Fruit fly (Drosophila melanogaster) whole organism, adult: Measurements from ENCODE around the gene Tim17a2.

Source experiments
- CG11617 ChIP-seq: fragments of 200-800 bp; sonication (Bioruptor generic); optimal IDR thresholded peaks from 2 replicates; lab custom pipeline; 2017; ENCODE audit warnings: mild to moderate bottlenecking, missing biosample characterization, missing genetic modification reagents, missing genetic modification characterization
- CG12768 ChIP-seq: fragments of 200-800 bp; sonication (Bioruptor generic); optimal IDR thresholded peaks from 2 replicates; lab custom pipeline; 2017; ENCODE audit warnings: missing biosample characterization, missing genetic modification characterization, mild to moderate bottlenecking, moderate library complexity, missing genetic modification reagents
- CG14711 ChIP-seq: fragments of 200-800 bp; sonication (Bioruptor generic); optimal IDR thresholded peaks from 2 replicates; lab custom pipeline; 2018; ENCODE audit warnings: missing biosample characterization, mild to moderate bottlenecking, missing genetic modification characterization, moderate library complexity
- CG1620 ChIP-seq: fragments of 200-800 bp; sonication (Bioruptor generic); optimal IDR thresholded peaks from 2 replicates; lab custom pipeline; 2016; ENCODE audit warnings: missing biosample characterization, missing genetic modification characterization
- CG33017 ChIP-seq: fragments of 200-800 bp; sonication (Bioruptor generic); optimal IDR thresholded peaks from 2 replicates; lab custom pipeline; 2018; ENCODE audit warnings: missing biosample characterization, mild to moderate bottlenecking, missing genetic modification characterization, moderate library complexity
- CG5204 ChIP-seq: fragments of 200-800 bp; sonication (Bioruptor generic); optimal IDR thresholded peaks from 2 replicates; lab custom pipeline; 2016; ENCODE audit warnings: missing biosample characterization, missing genetic modification characterization
- CG7045 ChIP-seq: fragments of 200-800 bp; sonication (Bioruptor generic); optimal IDR thresholded peaks from 2 replicates; lab custom pipeline; 2017; ENCODE audit warnings: missing biosample characterization, mild to moderate bottlenecking, missing genetic modification characterization
- CG7101 ChIP-seq: fragments of 200-800 bp; sonication (Bioruptor generic); optimal IDR thresholded peaks from 2 replicates; lab custom pipeline; 2018; ENCODE audit warnings: missing biosample characterization, mild to moderate bottlenecking, missing genetic modification characterization, moderate library complexity
- Clk ChIP-seq: fragments of 200-800 bp; sonication (Bioruptor generic); optimal IDR thresholded peaks from 2 replicates; lab custom pipeline; 2017; ENCODE audit warnings: missing biosample characterization, missing genetic modification characterization
- Crg-1 ChIP-seq: fragments of 200-800 bp; sonication (Bioruptor generic); optimal IDR thresholded peaks from 2 replicates; lab custom pipeline; 2016; ENCODE audit warnings: missing biosample characterization, missing genetic modification characterization
- Hr96 ChIP-seq: fragments of 200-800 bp; sonication (Bioruptor generic); optimal IDR thresholded peaks from 2 replicates; lab custom pipeline; 2016; ENCODE audit warnings: missing biosample characterization, missing genetic modification characterization
- Mnt ChIP-seq: fragments of 200-800 bp; sonication (Bioruptor generic); optimal IDR thresholded peaks from 2 replicates; lab custom pipeline; 2016; ENCODE audit warnings: missing biosample characterization, mild to moderate bottlenecking, missing genetic modification characterization
- bab1 ChIP-seq: fragments of 200-800 bp; sonication (Bioruptor generic); optimal IDR thresholded peaks from 3 replicates; lab custom pipeline; 2019; ENCODE audit warnings: missing biosample characterization, mild to moderate bottlenecking, missing genetic modification characterization, moderate library complexity
- cic ChIP-seq: fragments of 200-800 bp; sonication (Bioruptor generic); optimal IDR thresholded peaks from 2 replicates; lab custom pipeline; 2017; ENCODE audit warnings: missing biosample characterization, mild to moderate bottlenecking, missing genetic modification characterization, moderate library complexity
- cnc ChIP-seq, 2 experiments: fragments of >200 bp; optimal IDR thresholded peaks; 2 replicates each; lab custom pipeline; 2017
- kay ChIP-seq: fragments of 200-800 bp; sonication (Bioruptor generic); peaks from one replicate; lab custom pipeline; 2016; ENCODE audit warnings: missing biosample characterization, missing genetic modification characterization, borderline replicate concordance
- ovo ChIP-seq: fragments of 200-800 bp; sonication (Bioruptor generic); optimal IDR thresholded peaks from 2 replicates; lab custom pipeline; 2016; ENCODE audit warnings: missing biosample characterization, missing genetic modification characterization
- pad ChIP-seq: fragments of 200-800 bp; sonication (Bioruptor generic); optimal IDR thresholded peaks from 3 replicates; lab custom pipeline; 2017; ENCODE audit warnings: missing biosample characterization, missing genetic modification characterization, mild to moderate bottlenecking, moderate library complexity, missing genetic modification reagents
- tj ChIP-seq: fragments of 200-800 bp; sonication (Bioruptor generic); optimal IDR thresholded peaks from 3 replicates; lab custom pipeline; 2017; ENCODE audit warnings: missing biosample characterization, mild to moderate bottlenecking, missing genetic modification characterization, moderate library complexity
- toe ChIP-seq: fragments of 200-800 bp; sonication (Bioruptor generic); optimal IDR thresholded peaks from 2 replicates; lab custom pipeline; 2016; ENCODE audit warnings: missing biosample characterization, missing genetic modification characterization

Tim17a2 gene

DNA sequence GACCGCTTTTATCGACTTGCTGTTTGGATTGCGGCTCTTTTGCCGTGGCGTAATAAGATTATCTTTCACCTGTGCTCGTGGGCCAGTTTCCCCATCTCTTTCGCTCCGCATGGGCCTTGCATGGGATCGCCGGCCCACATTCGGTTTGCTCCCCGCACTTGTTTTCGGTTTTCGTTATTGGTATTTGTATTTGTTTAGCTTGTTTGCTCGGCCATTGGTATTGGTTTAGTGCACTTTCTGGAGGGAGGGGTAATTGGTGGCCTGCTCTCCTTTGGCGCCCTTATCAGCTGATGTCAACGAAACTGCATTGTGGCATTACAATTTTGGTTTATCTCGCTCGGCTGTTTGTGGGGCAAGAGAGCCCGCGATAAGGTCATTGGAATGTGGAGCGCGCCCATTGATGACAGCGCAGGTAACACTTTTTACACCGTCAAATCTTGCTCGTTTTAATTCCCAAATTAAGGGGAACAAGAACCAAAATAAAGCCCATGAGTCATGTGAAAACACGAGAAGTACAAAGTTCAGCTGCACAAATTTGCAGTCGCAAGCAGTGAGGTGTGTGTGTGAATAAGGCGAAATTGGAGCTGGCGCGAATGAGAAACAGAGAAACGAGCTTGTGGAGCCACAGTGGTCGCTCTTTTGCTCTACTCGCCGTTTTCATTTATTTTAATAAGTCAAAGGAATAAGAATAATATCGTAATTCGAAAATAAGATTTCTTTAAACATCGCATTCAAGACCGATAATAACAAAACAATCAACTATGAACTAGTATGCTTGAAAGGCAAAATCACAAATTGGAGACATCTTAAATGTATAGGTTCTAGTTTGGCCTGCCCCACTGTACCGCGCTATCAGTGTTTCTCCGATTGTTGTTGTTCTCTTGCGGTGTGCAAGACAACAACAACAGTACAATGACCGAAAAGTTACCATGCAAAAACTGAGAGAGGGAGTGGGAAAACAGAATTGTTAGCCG, 46.9 kb downstream of the Tim17a2 start:
- TF ChIP-seq cnc (optimal IDR thresholded peaks at IDR 0.05; lab: Kevin White, UChicago) (no peak), CG11617 (GFP tag; lab: Kevin White, UChicago) (peak; percentile 87), bab1 (GFP tag; lab: Kevin White, UChicago) (peak; percentile 94), CG7101 (tag; lab: Kevin White, UChicago) (peak; percentile 88), Clk (GFP tag; lab: Kevin White, UChicago) (peak; percentile 90), CG5204 (GFP tag; lab: Kevin White, UChicago) (no peak), tj (peak; percentile 94), cic (GFP tag; lab: Kevin White, UChicago) (peak; percentile 92), Hr96 (GFP tag; lab: Kevin White, UChicago) (peak; percentile 79), CG12768 (peak; percentile 92), CG7045 (GFP tag; lab: Kevin White, UChicago) (peak; percentile 90), ovo (GFP tag; lab: Kevin White, UChicago) (peak; percentile 96), Mnt (GFP tag; lab: Kevin White, UChicago) (peak; percentile 95), CG33017 (peak; percentile 76), CG14711 (tag; lab: Kevin White, UChicago) (peak; percentile 77), kay (GFP tag; lab: Kevin White, UChicago) (no peak), toe (GFP tag; lab: Kevin White, UChicago) (peak; percentile 76), Crg-1 (GFP tag; lab: Kevin White, UChicago) (peak; percentile 96), pad (GFP tag; lab: Kevin White, UChicago) (peak; percentile 76), CG1620 (peak; percentile 86)

- TF ChIP-seq tj (peak; percentile 90), kay (GFP tag; lab: Kevin White, UChicago) (no peak)
Observed at dm6 chr3R:5214162-5214916, 48.2 kb downstream of the Tim17a2 start.

DNA sequence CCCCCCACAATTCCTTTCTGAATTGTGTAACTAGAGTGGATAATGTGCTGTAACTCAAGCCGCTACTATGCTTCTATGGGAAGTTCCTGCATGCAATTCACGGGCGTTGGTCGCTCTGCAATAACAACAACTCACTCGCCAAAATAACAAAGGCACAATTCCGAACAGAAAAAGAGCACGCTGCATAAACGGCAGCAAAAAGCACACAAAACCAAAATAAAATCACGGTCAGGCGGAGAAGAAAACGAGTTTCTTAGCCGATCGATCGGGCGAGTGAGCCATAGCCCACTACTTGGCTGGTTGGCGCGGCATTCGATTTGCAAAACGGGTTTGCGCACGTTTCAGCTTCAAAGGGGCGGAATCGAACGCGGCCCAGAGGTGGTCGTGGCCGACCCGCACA, 49.2 kb downstream of the Tim17a2 start:
- no peak for TF ChIP-seq Mnt (GFP tag; lab: Kevin White, UChicago)
- no peak for TF ChIP-seq CG14711 (tag; lab: Kevin White, UChicago)
- TF ChIP-seq pad (GFP tag; lab: Kevin White, UChicago), result no peak
- peak; percentile 31 for TF ChIP-seq tj

- TF ChIP-seq CG7101 (tag; lab: Kevin White, UChicago), result no peak
- no peak for TF ChIP-seq CG5204 (GFP tag; lab: Kevin White, UChicago)
Observed at dm6 chr3R:5212759-5213053, 49.8 kb downstream of the Tim17a2 start.

- no peak for TF ChIP-seq CG1620
- no peak for TF ChIP-seq Clk (GFP tag; lab: Kevin White, UChicago)
Observed at dm6 chr3R:5211901-5212758, 50.4 kb downstream of the Tim17a2 start.

DNA sequence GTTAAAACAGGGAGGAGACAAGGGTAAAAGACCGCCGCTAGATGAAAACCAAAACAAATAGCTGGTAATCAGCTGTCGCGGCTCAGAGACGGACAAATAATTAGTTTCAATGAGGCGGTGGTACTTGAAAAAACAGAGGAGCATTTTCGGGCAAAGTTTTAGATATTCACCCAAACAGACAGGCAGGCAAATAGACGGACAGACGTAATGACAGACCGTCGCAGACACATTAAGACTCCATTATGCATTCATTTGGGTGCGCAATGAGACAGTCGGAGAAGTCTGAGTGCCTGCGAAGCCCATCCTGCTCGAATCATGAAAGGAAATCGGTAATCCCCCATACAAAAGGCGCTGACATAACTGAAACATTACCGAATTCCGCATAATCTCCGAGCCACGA, 51.1 kb downstream of the Tim17a2 start:
- TF ChIP-seq CG7045 (GFP tag; lab: Kevin White, UChicago) (no peak), kay (GFP tag; lab: Kevin White, UChicago) (no peak), CG7101 (tag; lab: Kevin White, UChicago) (no peak), Clk (GFP tag; lab: Kevin White, UChicago) (no peak), bab1 (GFP tag; lab: Kevin White, UChicago) (no peak), Mnt (GFP tag; lab: Kevin White, UChicago) (no peak)

DNA sequence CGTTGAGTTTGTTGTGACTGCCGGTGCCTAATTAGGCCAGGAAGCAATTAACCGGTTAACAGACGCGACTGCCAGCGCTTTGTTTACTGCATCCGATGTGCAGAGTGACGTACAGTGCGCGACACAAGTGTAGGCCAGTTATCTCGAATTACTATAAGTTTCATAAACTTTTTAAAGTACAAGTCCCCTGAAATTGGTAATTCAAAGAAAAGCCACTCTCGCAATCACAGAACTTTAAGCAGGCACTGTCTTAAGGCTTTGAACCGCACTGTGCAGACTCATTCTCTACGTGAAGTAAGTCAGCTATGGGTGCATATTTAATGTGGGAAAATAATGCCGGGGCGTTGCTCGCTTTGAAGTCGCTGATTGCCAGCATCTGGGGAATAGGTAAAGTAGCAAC, 53.0 kb downstream of the Tim17a2 start:
- TF ChIP-seq Clk (GFP tag; lab: Kevin White, UChicago), result peak; percentile 14
- TF ChIP-seq CG11617 (GFP tag; lab: Kevin White, UChicago), result peak; percentile 2
- peak; percentile 72 for TF ChIP-seq CG14711 (tag; lab: Kevin White, UChicago)
- TF ChIP-seq cic (GFP tag; lab: Kevin White, UChicago), result peak; percentile 54
- peak; percentile 2 for TF ChIP-seq tj
- TF ChIP-seq CG7045 (GFP tag; lab: Kevin White, UChicago), result peak; percentile 83
- TF ChIP-seq CG5204 (GFP tag; lab: Kevin White, UChicago), result peak; percentile 67
- peak; percentile 58 for TF ChIP-seq bab1 (GFP tag; lab: Kevin White, UChicago)
- TF ChIP-seq cnc (optimal IDR thresholded peaks at IDR 0.05; lab: Kevin White, UChicago), result no peak
- no peak for TF ChIP-seq ovo (GFP tag; lab: Kevin White, UChicago)
- TF ChIP-seq toe (GFP tag; lab: Kevin White, UChicago), result peak; percentile 41
- TF ChIP-seq Mnt (GFP tag; lab: Kevin White, UChicago), result peak; percentile 12
- TF ChIP-seq CG12768, result peak; percentile 86
- peak; percentile 90 for TF ChIP-seq CG33017
- TF ChIP-seq Hr96 (GFP tag; lab: Kevin White, UChicago), result peak; percentile 28
- TF ChIP-seq Crg-1 (GFP tag; lab: Kevin White, UChicago), result peak; percentile 44
- TF ChIP-seq CG7101 (tag; lab: Kevin White, UChicago), result peak; percentile 74
- peak; percentile 27 for TF ChIP-seq pad (GFP tag; lab: Kevin White, UChicago)
- no peak for TF ChIP-seq kay (GFP tag; lab: Kevin White, UChicago)
- TF ChIP-seq CG1620, result no peak
